Fruit fly (Drosophila melanogaster) whole organism: Measurements from ENCODE around the gene CG4229.
"Not testable (repeated sequence)": the region's sequence is repeated elsewhere in the genome, so short reads cannot be mapped to it uniquely, and the experiment has no call there.

Experiments
- CG8478 ChIP-seq: fragments of >200 bp; optimal IDR thresholded peaks from 2 replicates; lab custom pipeline; 2018; ENCODE audit warnings: inconsistent platforms
- EcR ChIP-seq, 2 experiments: fragments of >200 bp; optimal IDR thresholded peaks; 2 replicates each; lab custom pipeline; 2017; ENCODE audit warnings: missing biosample characterization in 2 of 2, missing genetic modification characterization in 2 of 2, missing genetic modification reagents in 2 of 2
- psq ChIP-seq: fragments of >200 bp; optimal IDR thresholded peaks from 2 replicates; lab custom pipeline; 2017
- usp ChIP-seq: fragments of >200 bp; optimal IDR thresholded peaks from 2 replicates; lab custom pipeline; 2017; ENCODE audit warnings: missing biosample characterization, missing genetic modification characterization, mixed read lengths

dm6 chr3L:16573234-16573633, 16.6 kb downstream of the CG4229 start, which contains the start of gene Mipp1:
- TF ChIP-seq usp (GFP tag; lab: Kevin White, UChicago); CG8478 (lab: Kevin White, UChicago); psq (lab: Kevin White, UChicago); EcR (GFP tag; optimal IDR thresholded peaks at IDR 0.05; lab: Kevin White, UChicago): not testable (repeated sequence)
